Worm (Caenorhabditis elegans): ENCODE results near the gene T07D1.3.

T07D1.3 gene

DNA sequence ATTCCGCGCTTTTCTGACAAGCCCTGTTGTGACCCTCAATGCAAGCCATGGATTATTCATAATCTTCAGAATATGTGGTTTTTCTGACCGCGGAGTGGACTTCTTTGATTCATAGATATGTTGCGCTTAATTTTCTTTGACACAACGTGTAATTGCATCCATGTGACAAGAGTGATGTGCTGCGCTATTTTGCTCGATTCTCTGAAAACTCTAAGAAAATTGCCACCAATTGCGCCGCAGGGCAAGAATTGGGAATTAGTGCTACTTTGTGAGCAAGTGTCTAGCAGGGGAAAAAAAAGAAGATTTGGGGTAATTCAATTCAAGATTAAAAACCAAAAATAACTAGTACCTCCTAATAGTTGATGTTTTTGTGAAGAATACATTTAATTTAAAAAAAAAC lies 20.9 kb upstream of the T07D1.3 start:
- TF ChIP-seq sdc-2 (tag; optimal IDR thresholded peaks at IDR 0.05) (no peak), ceh-18 (tag; optimal IDR thresholded peaks at IDR 0.05) (no peak), C08G9.2 (tag; optimal IDR thresholded peaks at IDR 0.05) (no peak), ceh-2 (tag; optimal IDR thresholded peaks at IDR 0.05) (no peak), pha-2 (tag; optimal IDR thresholded peaks at IDR 0.05) (no peak), ceh-19 (GFP tag; optimal IDR thresholded peaks at IDR 0.05) (no peak), ceh-30 (tag; optimal IDR thresholded peaks at IDR 0.05) (no peak), unc-42 (tag; optimal IDR thresholded peaks at IDR 0.05) (no peak), nhr-232 (tag; optimal IDR thresholded peaks at IDR 0.05) (no peak), ref-2 (tag; optimal IDR thresholded peaks at IDR 0.05) (no peak), pat-9 (tag; optimal IDR thresholded peaks at IDR 0.05) (no peak), ets-4 (tag; optimal IDR thresholded peaks at IDR 0.05) (no peak), rnt-1 (tag; optimal IDR thresholded peaks at IDR 0.05) (no peak), gmeb-2 (tag; optimal IDR thresholded peaks at IDR 0.05) (no peak), syd-9 (tag; optimal IDR thresholded peaks at IDR 0.05) (no peak), sox-4 (tag; optimal IDR thresholded peaks at IDR 0.05) (no peak)

- no peak for TF ChIP-seq unc-55 (GFP tag; optimal IDR thresholded peaks at IDR 0.05)
- no peak for TF ChIP-seq lim-6 (tag; optimal IDR thresholded peaks at IDR 0.05)
- TF ChIP-seq ceh-34 (tag; optimal IDR thresholded peaks at IDR 0.05) = no peak
- TF ChIP-seq ceh-9 (tag; optimal IDR thresholded peaks at IDR 0.05) = no peak
- no peak for TF ChIP-seq ceh-24 (tag; optimal IDR thresholded peaks at IDR 0.05)
- no peak for TF ChIP-seq dmd-4 (tag; optimal IDR thresholded peaks at IDR 0.05; ENCODE audit: borderline replicate concordance)
Observed at ce11 chrX:2461742-2462141, 18.5 kb upstream of the T07D1.3 start.

DNA sequence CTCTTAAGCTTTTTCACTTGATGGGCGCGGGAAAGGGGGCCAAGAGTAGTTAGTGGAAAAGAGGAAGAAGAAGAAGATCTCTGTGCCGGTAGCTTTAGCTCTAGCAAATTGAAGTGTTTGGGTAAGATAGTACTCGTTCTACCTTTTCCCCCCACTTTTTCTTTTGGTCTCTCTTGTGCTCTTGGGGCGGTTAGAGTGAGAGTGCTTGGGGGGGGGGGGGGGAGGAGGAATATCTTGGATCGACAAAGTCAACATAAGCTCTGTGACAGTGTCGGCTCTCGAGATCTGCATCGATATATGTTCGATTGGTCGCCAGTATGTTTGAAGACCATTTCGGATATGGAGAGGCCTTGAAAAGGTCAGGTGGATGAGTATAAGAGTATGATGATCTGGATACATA lies 16.6 kb upstream of the T07D1.3 start, which contains the start of gene fox-1:
TSS of gene fox-1 (minus strand) at position 101 of the 400 bp plus-strand sequence.
- TF ChIP-seq pha-2 (tag; optimal IDR thresholded peaks at IDR 0.05) = peak; percentile 21
- peak; percentile 2 for TF ChIP-seq tbx-2 (tag; optimal IDR thresholded peaks at IDR 0.05)
- no peak for TF ChIP-seq sox-4 (tag; optimal IDR thresholded peaks at IDR 0.05)

DNA sequence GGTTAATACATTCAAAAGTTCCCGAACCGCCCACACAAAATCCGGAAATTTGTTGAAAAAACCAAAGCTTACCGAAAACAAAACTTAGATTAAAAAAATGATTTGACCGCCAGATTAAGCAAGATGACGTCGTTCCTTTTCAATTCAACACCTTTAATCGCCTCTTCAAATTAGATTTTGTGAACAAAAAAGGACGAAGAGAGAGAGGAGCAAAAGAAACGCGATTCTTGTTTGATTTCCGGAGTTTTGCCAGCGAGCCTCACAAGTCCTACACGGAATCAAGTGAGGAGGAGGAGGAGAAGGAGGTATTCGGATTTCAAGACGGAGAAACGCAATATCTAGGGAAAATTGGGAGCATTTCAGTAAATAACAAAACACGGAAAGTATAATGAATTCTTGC lies 14.3 kb upstream of the T07D1.3 start:
- TF ChIP-seq npax-4 (tag; optimal IDR thresholded peaks at IDR 0.05) (no peak), hlh-8 (tag; optimal IDR thresholded peaks at IDR 0.05) (no peak), fkh-6 (tag; optimal IDR thresholded peaks at IDR 0.05) (no peak), ceh-14 (tag; optimal IDR thresholded peaks at IDR 0.05) (no peak), lin-11 (tag; optimal IDR thresholded peaks at IDR 0.05) (no peak)

DNA sequence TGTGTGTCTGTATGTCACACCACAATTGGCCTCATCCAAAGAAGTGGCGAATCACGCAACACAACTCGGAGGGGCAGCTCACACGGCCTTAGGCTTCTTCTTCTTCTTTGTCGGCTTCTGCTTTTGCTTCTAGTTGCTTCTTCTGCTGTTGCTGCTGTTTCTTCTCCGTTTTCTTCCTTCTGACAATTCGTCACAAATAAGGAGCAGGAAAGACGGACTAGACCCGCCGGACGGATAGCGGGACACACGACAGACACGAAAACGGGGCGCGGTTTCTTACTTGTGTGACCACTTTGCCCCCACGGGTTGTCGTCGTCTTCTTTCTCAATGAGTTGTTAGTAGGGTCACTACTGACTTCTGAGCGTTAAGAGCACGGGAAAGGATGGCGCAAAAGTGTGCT lies 12.9 kb upstream of the T07D1.3 start:
- TF ChIP-seq elt-2 (tag; optimal IDR thresholded peaks at IDR 0.05) = no peak
- TF ChIP-seq ttx-3 (tag; optimal IDR thresholded peaks at IDR 0.05) = no peak
- no peak for TF ChIP-seq ceh-30 (tag; optimal IDR thresholded peaks at IDR 0.05)
- no peak for TF ChIP-seq fkh-6 (tag; optimal IDR thresholded peaks at IDR 0.05)
- no peak for TF ChIP-seq fax-1 (tag; optimal IDR thresholded peaks at IDR 0.05)
- no peak for TF ChIP-seq nfya-1 (tag; optimal IDR thresholded peaks at IDR 0.05)
- peak; percentile 65 for TF ChIP-seq unc-42 (tag; optimal IDR thresholded peaks at IDR 0.05)
- TF ChIP-seq tbx-2 (tag; optimal IDR thresholded peaks at IDR 0.05) = no peak
- peak; percentile 10 for TF ChIP-seq pag-3 (tag; optimal IDR thresholded peaks at IDR 0.05; ENCODE audit: borderline replicate concordance)

DNA sequence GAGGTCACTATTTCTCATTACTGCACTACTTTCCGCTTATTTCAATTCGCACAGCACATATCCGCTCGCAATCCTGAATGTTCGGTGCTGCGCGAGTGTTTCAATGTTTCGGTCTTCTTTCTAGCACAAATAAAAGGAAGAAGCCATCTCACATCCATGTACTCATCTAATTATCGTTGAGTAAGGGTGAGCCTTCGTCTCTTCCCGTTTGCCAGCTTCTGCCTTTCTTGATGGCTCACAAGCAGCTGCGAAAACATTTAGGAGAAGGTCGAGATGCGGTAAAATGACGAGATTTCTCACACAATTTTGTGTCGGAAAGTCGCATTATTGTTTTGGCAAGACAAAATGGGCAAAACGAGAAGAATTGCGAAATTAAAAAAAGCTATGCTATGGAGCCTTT lies 11.7 kb upstream of the T07D1.3 start:
- TF ChIP-seq ama-1 (optimal IDR thresholded peaks at IDR 0.05) = no peak
- TF ChIP-seq unc-42 (tag; optimal IDR thresholded peaks at IDR 0.05) = peak; percentile 67
- peak; percentile 50 for TF ChIP-seq ceh-31 (tag; optimal IDR thresholded peaks at IDR 0.05)

All from whole organism, late embryonic.